Worm (Caenorhabditis elegans) whole organism, young adult: ENCODE data around the gene dos-3.

ENCODE experiments used
- F33H1.4 ChIP-seq: fragments of 200-800 bp; sonication (Bioruptor generic); IDR thresholded peaks from 2 replicates; pipeline ENCODE4 v1.3.6; 2022; ENCODE audit warnings: missing genetic modification reagents, missing genetic modification characterization, missing compliant biosample characterization
- F49E8.2 ChIP-seq: sonication (generic microtip); optimal IDR thresholded peaks from 3 replicates; lab custom pipeline; 2017; ENCODE audit warnings: missing genetic modification characterization, mild to moderate bottlenecking, missing compliant biosample characterization, antibody characterized with exemption, moderate library complexity; ENCODE audit not compliant: insufficient read depth
- F52B5.7 ChIP-seq: sonication (generic microtip); optimal IDR thresholded peaks from 2 replicates; lab custom pipeline; 2016; ENCODE audit warnings: mild to moderate bottlenecking, missing genetic modification characterization, missing compliant biosample characterization
- F55B11.4 ChIP-seq: sonication (generic microtip); optimal IDR thresholded peaks from 2 replicates; lab custom pipeline; 2016; ENCODE audit warnings: missing compliant biosample characterization, missing genetic modification characterization, borderline replicate concordance; ENCODE audit not compliant: insufficient read depth
- T26A5.8 ChIP-seq: sonication (generic microtip); optimal IDR thresholded peaks from 2 replicates; lab custom pipeline; 2016; ENCODE audit warnings: missing genetic modification characterization, missing compliant biosample characterization
- Y67H2A.10 ChIP-seq: fragments of 200-800 bp; sonication (Bioruptor generic); conservative IDR thresholded peaks from 2 replicates; pipeline ENCODE4 v1.3.6; 2022; ENCODE audit warnings: missing genetic modification reagents, missing genetic modification characterization, missing compliant biosample characterization
- Y79H2A.3 ChIP-seq: fragments of 200-800 bp; sonication (Bioruptor generic); conservative IDR thresholded peaks from 2 replicates; pipeline ENCODE4 v1.3.6; 2022; ENCODE audit warnings: missing genetic modification reagents, missing genetic modification characterization, missing compliant biosample characterization
- Y95B8A.8 ChIP-seq: fragments of 200-800 bp; sonication (Bioruptor generic); IDR thresholded peaks from 2 replicates; pipeline ENCODE4 v1.3.6; 2022; ENCODE audit warnings: missing genetic modification reagents, missing genetic modification characterization, missing compliant biosample characterization
- atf-7 ChIP-seq: sonication (generic microtip); optimal IDR thresholded peaks from 2 replicates; lab custom pipeline; 2017; ENCODE audit warnings: mild to moderate bottlenecking, missing genetic modification characterization, missing compliant biosample characterization
- attf-5 ChIP-seq: fragments of 200-800 bp; sonication (Bioruptor generic); optimal IDR thresholded peaks from 2 replicates; lab custom pipeline; 2018; ENCODE audit warnings: mild to moderate bottlenecking, missing genetic modification characterization, missing compliant biosample characterization
- attf-6 ChIP-seq: fragments of 200-800 bp; sonication (Bioruptor generic); IDR thresholded peaks from 2 replicates; pipeline ENCODE4 v1.3.6; 2022; ENCODE audit warnings: missing genetic modification reagents, missing genetic modification characterization, missing compliant biosample characterization
- bed-2 ChIP-seq: fragments of 200-800 bp; sonication (Bioruptor generic); IDR thresholded peaks from 2 replicates; pipeline ENCODE4 v1.3.6; 2022; ENCODE audit warnings: missing genetic modification reagents, missing genetic modification characterization, missing compliant biosample characterization
- ccch-3 ChIP-seq: fragments of 200-800 bp; sonication (Bioruptor generic); optimal IDR thresholded peaks from 2 replicates; lab custom pipeline; 2018; ENCODE audit warnings: mild to moderate bottlenecking, missing genetic modification characterization, missing compliant biosample characterization
- cebp-1 ChIP-seq, 2 experiments: fragments of 200-800 bp in 1 of 2; sonication (Bioruptor generic) in 1 of 2; sonication (generic microtip) in 1 of 2; IDR thresholded peaks in 1 of 2; optimal IDR thresholded peaks in 1 of 2; 2 replicates each; pipeline versions ENCODE4 v1.3.6 to Lab custom; 2017 to 2022; ENCODE audit warnings: missing compliant biosample characterization in 2 of 2, missing genetic modification characterization in 2 of 2, mild to moderate bottlenecking in 1 of 2, missing genetic modification reagents in 1 of 2, moderate library complexity in 1 of 2
- ceh-58 ChIP-seq: fragments of 200-800 bp; sonication (Bioruptor generic); IDR thresholded peaks from 2 replicates; pipeline ENCODE4 v1.3.6; 2022; ENCODE audit warnings: missing genetic modification characterization, missing compliant biosample characterization
- ceh-91 ChIP-seq: fragments of 200-800 bp; sonication (Bioruptor generic); IDR thresholded peaks from 2 replicates; pipeline ENCODE4 v1.3.6; 2022; ENCODE audit warnings: missing genetic modification reagents, missing genetic modification characterization, missing compliant biosample characterization
- dox-1 ChIP-seq: fragments of 200-800 bp; sonication (Bioruptor generic); IDR thresholded peaks from 2 replicates; pipeline ENCODE4 v1.3.6; 2022; ENCODE audit warnings: missing genetic modification reagents, missing genetic modification characterization, missing compliant biosample characterization
- dpl-1 ChIP-seq: fragments of 150-350 bp; optimal IDR thresholded peaks from 2 replicates; lab custom pipeline; 2014; ENCODE audit warnings: missing biosample characterization, missing genetic modification reagents, missing genetic modification characterization
- egl-44 ChIP-seq: fragments of 200-800 bp; sonication (Bioruptor generic); IDR thresholded peaks from 2 replicates; pipeline ENCODE4 v1.3.6; 2022; ENCODE audit warnings: missing genetic modification reagents, missing genetic modification characterization, missing compliant biosample characterization
- ekl-4 ChIP-seq: fragments of 200-800 bp; sonication (Bioruptor generic); IDR thresholded peaks from 2 replicates; pipeline ENCODE4 v1.3.6; 2022; ENCODE audit warnings: missing genetic modification reagents, missing genetic modification characterization, missing compliant biosample characterization
- fkh-3 ChIP-seq: sonication (generic microtip); optimal IDR thresholded peaks from 2 replicates; lab custom pipeline; 2016; ENCODE audit warnings: mild to moderate bottlenecking, missing genetic modification characterization, missing compliant biosample characterization
- hmg-1.2 ChIP-seq: fragments of 200-800 bp; sonication (Bioruptor generic); IDR thresholded peaks from 2 replicates; pipeline ENCODE4 v1.3.6; 2022; ENCODE audit warnings: missing genetic modification reagents, missing genetic modification characterization, missing compliant biosample characterization
- hmg-20 ChIP-seq: fragments of 200-800 bp; sonication (Bioruptor generic); IDR thresholded peaks from 2 replicates; pipeline ENCODE4 v1.3.6; 2022; ENCODE audit warnings: missing genetic modification reagents, missing genetic modification characterization, missing compliant biosample characterization
- hrde-1 ChIP-seq: sonication (generic microtip); optimal IDR thresholded peaks from 2 replicates; lab custom pipeline; 2016; ENCODE audit warnings: missing genetic modification characterization, mild to moderate bottlenecking, missing compliant biosample characterization, moderate library complexity, missing genotype, missing genetic modification reagents, borderline replicate concordance
- hsf-1 ChIP-seq: fragments of 200-800 bp; sonication (Bioruptor generic); IDR thresholded peaks from 2 replicates; pipeline ENCODE4 v1.3.6; 2022; ENCODE audit warnings: missing genetic modification reagents, missing genetic modification characterization, missing compliant biosample characterization
- let-526 ChIP-seq: fragments of 200-800 bp; sonication (Bioruptor generic); IDR thresholded peaks from 2 replicates; pipeline ENCODE4 v1.3.6; 2022; ENCODE audit warnings: missing genetic modification reagents, missing genetic modification characterization, missing compliant biosample characterization
- lin-26 ChIP-seq: fragments of 200-800 bp; sonication (Bioruptor generic); IDR thresholded peaks from 2 replicates; pipeline ENCODE4 v1.3.6; 2022; ENCODE audit warnings: missing genetic modification reagents, missing genetic modification characterization, missing compliant biosample characterization
- mel-28 ChIP-seq: sonication (generic microtip); optimal IDR thresholded peaks from 2 replicates; lab custom pipeline; 2016; ENCODE audit warnings: borderline replicate concordance, mild to moderate bottlenecking, missing genetic modification characterization, missing compliant biosample characterization
- mxl-1 ChIP-seq: sonication (generic microtip); optimal IDR thresholded peaks from 2 replicates; lab custom pipeline; 2016; ENCODE audit warnings: missing genetic modification characterization, missing compliant biosample characterization
- nfya-2 ChIP-seq: fragments of 200-800 bp; sonication (Bioruptor generic); IDR thresholded peaks from 2 replicates; pipeline ENCODE4 v1.3.6; 2022; ENCODE audit warnings: missing genetic modification reagents, missing genetic modification characterization, missing compliant biosample characterization
- nfyb-1 ChIP-seq: fragments of 200-800 bp; sonication (Bioruptor generic); IDR thresholded peaks from 2 replicates; pipeline ENCODE4 v1.3.6; 2022; ENCODE audit warnings: missing genetic modification reagents, missing genetic modification characterization, missing compliant biosample characterization
- pbrm-1 ChIP-seq: fragments of 200-800 bp; sonication (Bioruptor generic); IDR thresholded peaks from 2 replicates; pipeline ENCODE4 v1.3.6; 2022; ENCODE audit warnings: missing genetic modification reagents, missing genetic modification characterization, missing compliant biosample characterization
- rec-8 ChIP-seq, 2 experiments: sonication (generic microtip); optimal IDR thresholded peaks; 2 replicates each; lab custom pipeline; 2016; ENCODE audit warnings: mild to moderate bottlenecking in 2 of 2, missing genetic modification characterization in 2 of 2, missing genetic modification reagents in 2 of 2, missing genotype in 2 of 2, missing biosample characterization in 1 of 2, missing compliant biosample characterization in 1 of 2, moderate library complexity in 1 of 2
- sdz-38 ChIP-seq: sonication (generic microtip); optimal IDR thresholded peaks from 2 replicates; lab custom pipeline; 2016; ENCODE audit warnings: missing genotype, missing genetic modification characterization, missing compliant biosample characterization
- snpc-1.3 ChIP-seq: sonication (generic microtip); optimal IDR thresholded peaks from 2 replicates; lab custom pipeline; 2017; ENCODE audit warnings: missing genetic modification characterization, mild to moderate bottlenecking, missing compliant biosample characterization, antibody characterized with exemption, moderate library complexity, missing genotype, missing genetic modification reagents; ENCODE audit not compliant: insufficient read depth
- somi-1 ChIP-seq: fragments of 200-800 bp; sonication (Bioruptor generic); optimal IDR thresholded peaks from 2 replicates; lab custom pipeline; 2018; ENCODE audit warnings: mild to moderate bottlenecking, missing genetic modification characterization, missing compliant biosample characterization
- tlf-1 ChIP-seq: fragments of 200-800 bp; sonication (Bioruptor generic); optimal IDR thresholded peaks from 2 replicates; lab custom pipeline; 2018; ENCODE audit warnings: mild to moderate bottlenecking, missing genetic modification characterization, missing compliant biosample characterization
- unc-62 ChIP-seq: fragments of 150-350 bp; optimal IDR thresholded peaks from 2 replicates; lab custom pipeline; 2014; ENCODE audit warnings: missing biosample characterization, missing genetic modification reagents, missing genetic modification characterization
- xnd-1 ChIP-seq: sonication (generic microtip); optimal IDR thresholded peaks from 2 replicates; lab custom pipeline; 2016; ENCODE audit warnings: missing genotype, missing genetic modification reagents, missing genetic modification characterization, missing compliant biosample characterization
- zfh-2 ChIP-seq: fragments of 200-800 bp; sonication (Bioruptor generic); conservative IDR thresholded peaks from 2 replicates; pipeline ENCODE4 v1.3.6; 2022; ENCODE audit warnings: missing genetic modification reagents, missing genetic modification characterization, missing compliant biosample characterization
- ztf-18 ChIP-seq: sonication (generic microtip); optimal IDR thresholded peaks from 2 replicates; lab custom pipeline; 2016; ENCODE audit warnings: missing genotype, mild to moderate bottlenecking, missing genetic modification characterization, missing compliant biosample characterization
- ztf-22 ChIP-seq: fragments of 200-800 bp; sonication (Bioruptor generic); optimal IDR thresholded peaks from 2 replicates; lab custom pipeline; 2018; ENCODE audit warnings: mild to moderate bottlenecking, missing genetic modification characterization, moderate library complexity, missing compliant biosample characterization
- ztf-25 ChIP-seq: fragments of 200-800 bp; sonication (Bioruptor generic); IDR thresholded peaks from 2 replicates; pipeline ENCODE4 v1.3.6; 2022; ENCODE audit warnings: missing genetic modification reagents, missing genetic modification characterization, missing compliant biosample characterization
- ztf-3 ChIP-seq: fragments of 200-800 bp; sonication (Bioruptor generic); optimal IDR thresholded peaks from 2 replicates; lab custom pipeline; 2018; ENCODE audit warnings: mild to moderate bottlenecking, missing genetic modification characterization, missing compliant biosample characterization
- ztf-6 ChIP-seq: fragments of 200-800 bp; sonication (Bioruptor generic); IDR thresholded peaks from 2 replicates; pipeline ENCODE4 v1.3.6; 2022; ENCODE audit warnings: missing genetic modification reagents, missing genetic modification characterization, missing compliant biosample characterization

The dos-3 gene

DNA sequence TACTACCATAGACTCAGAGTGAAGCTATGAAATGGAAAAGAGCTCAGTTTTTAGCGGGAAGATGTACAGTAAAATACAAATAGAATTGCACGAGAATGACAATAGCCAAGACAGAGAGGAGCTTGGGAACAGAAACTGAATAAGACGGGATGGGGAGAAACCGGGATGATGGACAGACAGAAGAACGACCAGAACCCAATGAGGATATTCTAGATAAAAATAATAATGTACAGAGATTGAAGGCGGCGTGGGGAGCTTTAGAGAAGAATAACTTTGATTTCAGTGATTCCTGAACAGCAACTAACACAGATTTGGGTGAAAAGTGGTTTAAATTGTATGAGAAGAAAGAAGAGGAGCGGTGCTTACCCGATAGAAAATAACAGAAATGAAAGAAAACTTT, 42.1 kb upstream of the dos-3 start (continued):
- TF ChIP-seq rec-8 (tag; optimal IDR thresholded peaks at IDR 0.05; lab: Kevin White, UChicago) (no peak), F33H1.4 (GFP tag; lab: Robert Waterston, UW) (no peak), Y67H2A.10 (GFP tag; lab: Robert Waterston, UW) (no peak), dpl-1 (GFP tag; lab: Kevin White, UChicago) (no peak), ztf-22 (GFP tag; lab: Kevin White, UChicago) (no peak), mxl-1 (tag; lab: Kevin White, UChicago) (no peak), let-526 (GFP tag; lab: Robert Waterston, UW) (no peak), hmg-1.2 (no peak), somi-1 (GFP tag; lab: Kevin White, UChicago) (no peak), atf-7 (tag; lab: Kevin White, UChicago) (no peak), zfh-2 (GFP tag; lab: Robert Waterston, UW) (no peak), egl-44 (GFP tag; lab: Robert Waterston, UW) (no peak), ztf-25 (no peak), mel-28 (tag; lab: Kevin White, UChicago) (no peak), ccch-3 (GFP tag; lab: Kevin White, UChicago) (no peak), F52B5.7 (no peak), unc-62 (GFP tag; lab: Kevin White, UChicago) (no peak), sdz-38 (tag; lab: Kevin White, UChicago) (no peak), Y79H2A.3 (GFP tag; lab: Robert Waterston, UW) (no peak), snpc-1.3 (tag; lab: Kevin White, UChicago) (no peak), Y95B8A.8 (GFP tag; lab: Robert Waterston, UW) (peak; percentile 69; the same call in 1 of the 2 replicates), lin-26 (peak; percentile 54), ceh-91 (GFP tag; lab: Robert Waterston, UW) (no peak), ztf-3 (GFP tag; lab: Kevin White, UChicago) (no peak), nfya-2 (GFP tag; lab: Robert Waterston, UW) (no peak), xnd-1 (no peak), ekl-4 (GFP tag; lab: Robert Waterston, UW) (peak; percentile 52), fkh-3 (tag; lab: Kevin White, UChicago) (no peak), ztf-6 (GFP tag; lab: Robert Waterston, UW) (no peak)

DNA sequence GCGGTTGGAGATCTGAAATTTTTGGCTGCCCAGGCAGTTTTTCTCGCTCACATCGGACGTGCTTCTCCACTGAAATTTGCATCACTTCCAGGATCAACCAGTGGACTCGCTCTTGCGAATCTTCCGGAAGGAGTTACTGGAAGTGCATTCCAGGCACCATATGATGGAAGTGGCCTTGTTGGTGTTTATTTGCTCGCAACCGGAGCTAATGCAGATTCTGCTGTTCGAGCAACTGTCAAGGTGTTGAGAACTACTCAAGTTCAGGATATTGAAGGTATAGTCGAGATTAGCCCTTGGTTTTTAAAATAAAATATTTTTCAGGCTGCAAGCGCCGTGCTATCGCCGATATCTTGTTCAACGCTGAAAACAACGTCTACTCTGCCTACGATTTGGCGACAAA, 41.4 kb upstream of the dos-3 start:
- TF ChIP-seq hsf-1 (GFP tag; lab: Robert Waterston, UW) (0 out of 2 replicates have a peak, but pooled peaks have one; percentile 13), cebp-1 (GFP tag; IDR thresholded peaks at IDR 0.05; lab: Robert Waterston, UW) (no peak), cebp-1 (tag; optimal IDR thresholded peaks at IDR 0.05; lab: Kevin White, UChicago) (no peak), ekl-4 (GFP tag; lab: Robert Waterston, UW) (peak; percentile 46; the same call in 1 of the 2 replicates), F55B11.4 (tag; lab: Kevin White, UChicago) (no peak), attf-6 (GFP tag; lab: Robert Waterston, UW) (0 out of 2 replicates have a peak, but pooled peaks have one; percentile 49), nfyb-1 (GFP tag; lab: Robert Waterston, UW) (peak; percentile 54; the same call in 1 of the 2 replicates)

DNA sequence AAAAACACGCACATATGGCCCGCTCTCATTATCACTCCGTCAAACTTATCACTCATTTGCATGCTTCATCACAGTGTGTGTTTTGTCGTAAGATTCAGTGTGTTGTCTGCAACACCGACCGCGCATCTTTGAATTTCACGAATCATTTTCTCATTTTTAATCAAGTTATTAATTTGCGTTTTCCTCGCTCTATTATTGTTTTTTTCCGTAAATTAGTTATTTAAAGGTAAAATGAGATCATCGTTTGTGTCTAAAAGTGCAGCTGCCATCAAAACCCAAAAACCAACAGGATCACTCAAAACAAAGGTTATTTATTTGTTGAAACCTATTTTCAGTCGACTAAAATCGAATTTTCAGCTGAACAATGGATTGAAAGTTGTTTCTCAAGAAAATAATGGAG, 40.2 kb upstream of the dos-3 start, which contains the start of the genes T24C4.5 and ucr-2.3:
TSS of gene T24C4.5 (minus strand) at position 101 of the 400 bp plus-strand sequence.
TSS of gene ucr-2.3 (plus strand) at position 227 of the 400 bp plus-strand sequence.
- TF ChIP-seq ekl-4 (GFP tag; lab: Robert Waterston, UW) (no peak), dox-1 (no peak), hmg-20 (GFP tag; lab: Robert Waterston, UW) (no peak), T26A5.8 (no peak), hrde-1 (no peak), F49E8.2 (tag; lab: Kevin White, UChicago) (no peak), Y79H2A.3 (GFP tag; lab: Robert Waterston, UW) (no peak), attf-5 (no peak), atf-7 (tag; lab: Kevin White, UChicago) (no peak), Y95B8A.8 (GFP tag; lab: Robert Waterston, UW) (no peak), bed-2 (GFP tag; lab: Robert Waterston, UW) (no peak), let-526 (GFP tag; lab: Robert Waterston, UW) (no peak), nfyb-1 (GFP tag; lab: Robert Waterston, UW) (no peak), ztf-18 (tag; lab: Kevin White, UChicago) (no peak), pbrm-1 (GFP tag; lab: Robert Waterston, UW) (no peak), F52B5.7 (no peak), ceh-58 (GFP tag; lab: Robert Waterston, UW) (no peak), tlf-1 (GFP tag; lab: Kevin White, UChicago) (no peak)
